Fruit fly (Drosophila melanogaster) whole organism, embryonic: Measurements from ENCODE around the gene CG7550.
A peak's percentile ranks its signal among the peaks of the same experiment; 100 is the strongest.

ENCODE experiments used
- Antp ChIP-seq: fragments of 200-800 bp; sonication (Bioruptor generic); optimal IDR thresholded peaks from 3 replicates; lab custom pipeline; 2016; ENCODE audit warnings: missing biosample characterization, missing genetic modification characterization
- Atf6 ChIP-seq: fragments of 200-800 bp; sonication (Bioruptor generic); IDR thresholded peaks from 2 replicates; pipeline ENCODE4 v1.3.6; 2022; ENCODE audit warnings: missing biosample characterization, missing genetic modification characterization
- CG10147 ChIP-seq: fragments of 200-800 bp; sonication (Bioruptor generic); optimal IDR thresholded peaks from 2 replicates; lab custom pipeline; 2019; ENCODE audit warnings: missing biosample characterization, mild to moderate bottlenecking, missing genetic modification characterization, moderate library complexity
- CG10321 ChIP-seq: fragments of 200-800 bp; sonication (Bioruptor generic); IDR thresholded peaks from 2 replicates; pipeline ENCODE4 v1.3.6; 2022; ENCODE audit warnings: missing biosample characterization, missing genetic modification characterization
- CG10543 ChIP-seq: fragments of 200-800 bp; sonication (Bioruptor generic); optimal IDR thresholded peaks from 3 replicates; lab custom pipeline; 2017; ENCODE audit warnings: missing biosample characterization, mild to moderate bottlenecking, missing genetic modification characterization, moderate library complexity
- CG11398 ChIP-seq: fragments of 200-800 bp; sonication (Bioruptor generic); optimal IDR thresholded peaks from 2 replicates; lab custom pipeline; 2016; ENCODE audit warnings: missing biosample characterization, missing genetic modification characterization
- CG12391 ChIP-seq: fragments of 200-800 bp; sonication (Bioruptor generic); optimal IDR thresholded peaks from 3 replicates; lab custom pipeline; 2018; ENCODE audit warnings: missing biosample characterization, mild to moderate bottlenecking, missing genetic modification characterization, moderate library complexity
- CG13624 ChIP-seq: fragments of 200-800 bp; sonication (Bioruptor generic); optimal IDR thresholded peaks from 2 replicates; lab custom pipeline; 2016; ENCODE audit warnings: missing biosample characterization, missing genetic modification characterization
- CG14710 ChIP-seq: fragments of 200-800 bp; sonication (Bioruptor generic); optimal IDR thresholded peaks from 3 replicates; lab custom pipeline; 2019; ENCODE audit warnings: missing biosample characterization, mild to moderate bottlenecking, missing genetic modification characterization, moderate library complexity
- CG16863 ChIP-seq: fragments of 200-800 bp; sonication (Bioruptor generic); optimal IDR thresholded peaks from 3 replicates; lab custom pipeline; 2016; ENCODE audit warnings: missing biosample characterization, missing genetic modification characterization
- CG18599 ChIP-seq: fragments of 200-800 bp; sonication (Bioruptor generic); optimal IDR thresholded peaks from 3 replicates; lab custom pipeline; 2017; ENCODE audit warnings: missing biosample characterization, missing genetic modification characterization, mild to moderate bottlenecking, moderate library complexity, missing genetic modification reagents
- CG30431 ChIP-seq: fragments of 200-800 bp; sonication (Bioruptor generic); optimal IDR thresholded peaks from 2 replicates; lab custom pipeline; 2017; ENCODE audit warnings: missing biosample characterization, missing genetic modification characterization
- CG31365 ChIP-seq: fragments of 200-800 bp; sonication (Bioruptor generic); optimal IDR thresholded peaks from 2 replicates; lab custom pipeline; 2018; ENCODE audit warnings: missing biosample characterization, mild to moderate bottlenecking, missing genetic modification characterization
- CG3163 ChIP-seq: fragments of 200-800 bp; sonication (Bioruptor generic); optimal IDR thresholded peaks from 3 replicates; lab custom pipeline; 2016; ENCODE audit warnings: missing biosample characterization, missing genetic modification characterization
- CG3407 ChIP-seq: fragments of 200-800 bp; sonication (Bioruptor generic); optimal IDR thresholded peaks from 2 replicates; lab custom pipeline; 2018; ENCODE audit warnings: missing biosample characterization, mild to moderate bottlenecking, missing genetic modification characterization
- CG4328 ChIP-seq: fragments of 200-800 bp; sonication (Bioruptor generic); optimal IDR thresholded peaks from 3 replicates; lab custom pipeline; 2017; ENCODE audit warnings: missing biosample characterization, missing genetic modification reagents, missing genetic modification characterization
- CG4617 ChIP-seq: fragments of 200-800 bp; sonication (Bioruptor generic); optimal IDR thresholded peaks from 3 replicates; lab custom pipeline; 2016; ENCODE audit warnings: missing biosample characterization, missing genetic modification characterization, borderline replicate concordance
- CG5953 ChIP-seq: fragments of 200-800 bp; sonication (Bioruptor generic); IDR thresholded peaks from 2 replicates; pipeline ENCODE4 v1.3.6; 2022; ENCODE audit warnings: missing biosample characterization, missing genetic modification characterization
- CG8924 ChIP-seq: fragments of 200-800 bp; optimal IDR thresholded peaks from 3 replicates; lab custom pipeline; 2019; ENCODE audit warnings: missing biosample characterization, mild to moderate bottlenecking, missing genetic modification characterization, moderate library complexity
- CTCF ChIP-seq: fragments of 200-800 bp; sonication (Bioruptor generic); optimal IDR thresholded peaks from 2 replicates; lab custom pipeline; 2017; ENCODE audit warnings: missing biosample characterization, mild to moderate bottlenecking, missing genetic modification characterization, moderate library complexity
- CoRest ChIP-seq: fragments of 200-800 bp; sonication (Bioruptor generic); optimal IDR thresholded peaks from 3 replicates; lab custom pipeline; 2018; ENCODE audit warnings: missing biosample characterization, mild to moderate bottlenecking, missing genetic modification characterization, moderate library complexity
- Deaf1 ChIP-seq: fragments of 200-800 bp; optimal IDR thresholded peaks from 3 replicates; lab custom pipeline; 2019; ENCODE audit warnings: missing biosample characterization, mild to moderate bottlenecking, missing genetic modification characterization, moderate library complexity
- Nf-YA ChIP-seq: fragments of 200-800 bp; sonication (Bioruptor generic); IDR thresholded peaks from 2 replicates; pipeline ENCODE4 v1.3.6; 2022; ENCODE audit warnings: missing biosample characterization, missing genetic modification characterization
- Opbp ChIP-seq: fragments of 200-800 bp; sonication (Bioruptor generic); IDR thresholded peaks from 3 replicates; pipeline ENCODE4 v1.3.6; 2022; ENCODE audit warnings: missing biosample characterization, missing genetic modification characterization; ENCODE audit not compliant: partially characterized antibody
- Sry-β ChIP-seq: fragments of 200-800 bp; sonication (Bioruptor generic); optimal IDR thresholded peaks from 2 replicates; lab custom pipeline; 2018; ENCODE audit warnings: missing biosample characterization, mild to moderate bottlenecking, missing genetic modification characterization, moderate library complexity
- ac ChIP-seq: fragments of 200-800 bp; sonication (Bioruptor generic); optimal IDR thresholded peaks from 3 replicates; lab custom pipeline; 2017; ENCODE audit warnings: missing biosample characterization, mild to moderate bottlenecking, missing genetic modification characterization
- bbx ChIP-seq: fragments of 200-800 bp; sonication (Bioruptor generic); IDR thresholded peaks from 2 replicates; pipeline ENCODE4 v1.3.6; 2022; ENCODE audit warnings: missing biosample characterization, missing genetic modification characterization; ENCODE audit not compliant: partially characterized antibody
- bsh ChIP-seq, 2 experiments: fragments of 200-800 bp; sonication (Bioruptor generic); optimal IDR thresholded peaks; 2 replicates each; lab custom pipeline; 2017 to 2018; ENCODE audit warnings: mild to moderate bottlenecking in 2 of 2, missing biosample characterization in 2 of 2, missing genetic modification characterization in 2 of 2, moderate library complexity in 1 of 2
- chif ChIP-seq, 2 experiments: fragments of 200-800 bp; sonication (Bioruptor generic); optimal IDR thresholded peaks; 3 replicates each; lab custom pipeline; 2016; ENCODE audit warnings: missing biosample characterization in 2 of 2, missing genetic modification characterization in 2 of 2
- cwo ChIP-seq: fragments of 200-800 bp; sonication (Bioruptor generic); optimal IDR thresholded peaks from 3 replicates; lab custom pipeline; 2017; ENCODE audit warnings: missing biosample characterization, missing genetic modification characterization, mild to moderate bottlenecking, moderate library complexity, missing genetic modification reagents
- dmrt99B ChIP-seq: fragments of 200-800 bp; sonication (Bioruptor generic); optimal IDR thresholded peaks from 2 replicates; lab custom pipeline; 2018; ENCODE audit warnings: missing biosample characterization, mild to moderate bottlenecking, missing genetic modification characterization, moderate library complexity
- dpn ChIP-seq, 2 experiments: fragments of 200-800 bp; sonication (Bioruptor generic); optimal IDR thresholded peaks; 3 replicates each; lab custom pipeline; 2016; ENCODE audit warnings: missing biosample characterization in 2 of 2, missing genetic modification characterization in 2 of 2
- emc ChIP-seq: fragments of 200-800 bp; sonication (Bioruptor generic); optimal IDR thresholded peaks from 2 replicates; lab custom pipeline; 2016; ENCODE audit warnings: missing biosample characterization, missing genetic modification characterization
- fd96Cb ChIP-seq: fragments of 200-800 bp; sonication (Bioruptor generic); optimal IDR thresholded peaks from 2 replicates; lab custom pipeline; 2018; ENCODE audit warnings: missing biosample characterization, mild to moderate bottlenecking, missing genetic modification characterization, moderate library complexity
- luna ChIP-seq: fragments of 200-800 bp; sonication (Bioruptor generic); optimal IDR thresholded peaks from 2 replicates; lab custom pipeline; 2016; ENCODE audit warnings: missing biosample characterization, missing genetic modification characterization
- nerfin-1 ChIP-seq: fragments of 200-800 bp; sonication (Bioruptor generic); optimal IDR thresholded peaks from 3 replicates; lab custom pipeline; 2019; ENCODE audit warnings: missing biosample characterization, mild to moderate bottlenecking, missing genetic modification characterization, moderate library complexity
- nerfin-2 ChIP-seq: fragments of 200-800 bp; sonication (Bioruptor generic); IDR thresholded peaks from 2 replicates; pipeline ENCODE4 v1.3.6; 2022; ENCODE audit warnings: missing biosample characterization, missing genetic modification characterization; ENCODE audit not compliant: partially characterized antibody
- nmo ChIP-seq: fragments of 200-800 bp; sonication (Bioruptor generic); optimal IDR thresholded peaks from 2 replicates; lab custom pipeline; 2018; ENCODE audit warnings: missing biosample characterization, mild to moderate bottlenecking, missing genetic modification characterization, moderate library complexity
- pho ChIP-seq: fragments of 200-800 bp; sonication (Bioruptor generic); optimal IDR thresholded peaks from 2 replicates; lab custom pipeline; 2016; ENCODE audit warnings: missing biosample characterization, missing genetic modification characterization
- pnt ChIP-seq: fragments of 200-800 bp; sonication (Bioruptor generic); optimal IDR thresholded peaks from 3 replicates; lab custom pipeline; 2016; ENCODE audit warnings: missing biosample characterization, missing genetic modification characterization
- prd ChIP-seq, 3 experiments: fragments of >200 bp in 2 of 3; fragments of 200-800 bp in 1 of 3; sonication (Bioruptor generic) in 1 of 3; optimal IDR thresholded peaks in 2 of 3; IDR thresholded peaks in 1 of 3; 2 replicates in 2 of 3; 3 replicates in 1 of 3; pipeline versions ENCODE4 v1.3.6 to Lab custom; 2017 to 2022; ENCODE audit warnings: missing biosample characterization in 1 of 3, missing genetic modification characterization in 1 of 3
- scrt ChIP-seq: fragments of 200-800 bp; sonication (Bioruptor generic); optimal IDR thresholded peaks from 2 replicates; lab custom pipeline; 2018; ENCODE audit warnings: missing biosample characterization, mild to moderate bottlenecking, missing genetic modification characterization, moderate library complexity
- sd ChIP-seq: fragments of 200-800 bp; sonication (Bioruptor generic); optimal IDR thresholded peaks from 3 replicates; lab custom pipeline; 2018; ENCODE audit warnings: missing biosample characterization, mild to moderate bottlenecking, missing genetic modification characterization, moderate library complexity
- slou ChIP-seq: fragments of 200-800 bp; sonication (Bioruptor generic); optimal IDR thresholded peaks from 3 replicates; lab custom pipeline; 2016; ENCODE audit warnings: missing biosample characterization, missing genetic modification characterization
- tgo ChIP-seq: fragments of 200-800 bp; sonication (Bioruptor generic); IDR thresholded peaks from 3 replicates; pipeline ENCODE4 v1.3.6; 2022; ENCODE audit warnings: missing biosample characterization, missing genetic modification characterization
- trh ChIP-seq: fragments of 200-800 bp; sonication (Bioruptor generic); optimal IDR thresholded peaks from 2 replicates; lab custom pipeline; 2016; ENCODE audit warnings: missing biosample characterization, missing genetic modification characterization
- ttk ChIP-seq: fragments of 200-800 bp; sonication (Bioruptor generic); IDR thresholded peaks from 2 replicates; pipeline ENCODE4 v2.1.2; 2022; ENCODE audit warnings: missing biosample characterization, missing genetic modification characterization
- wor ChIP-seq: fragments of 200-800 bp; sonication (Bioruptor generic); IDR thresholded peaks from 2 replicates; pipeline ENCODE4 v1.3.6; 2022; ENCODE audit warnings: missing biosample characterization, missing genetic modification characterization

Gene CG7550

dm6 chr3L:8115864-8116528 is 8.3 kb downstream of the CG7550 start, which contains the start of the genes Arp3 and msk (continued):
- TF ChIP-seq CG30431 (GFP tag; lab: Kevin White, UChicago) (peak; percentile 38), CG11398 (peak; percentile 67), wor (no peak), Deaf1 (tag; lab: Kevin White, UChicago) (peak; percentile 83), CTCF (GFP tag; lab: Kevin White, UChicago) (peak; percentile 32), CG13624 (GFP tag; lab: Kevin White, UChicago) (peak; percentile 94), bsh (GFP tag; optimal IDR thresholded peaks at IDR 0.05; lab: Kevin White, UChicago) (peak in 1 of 2 experiments; percentile 65), CG18599 (GFP tag; lab: Kevin White, UChicago) (no peak), CG12391 (tag; lab: Kevin White, UChicago) (peak; percentile 80), nmo (peak; percentile 90), ttk (GFP tag; lab: Robert Waterston, UW) (peak; percentile 45; the same call in 1 of the 2 replicates), CoRest (peak; percentile 80), Sry-β (GFP tag; lab: Kevin White, UChicago) (peak; percentile 8), Antp (GFP tag; lab: Kevin White, UChicago) (peak; percentile 95), scrt (peak; percentile 58), nerfin-1 (tag; lab: Kevin White, UChicago) (peak; percentile 80), Opbp (GFP tag; lab: Robert Waterston, UW) (no peak), prd (optimal IDR thresholded peaks at IDR 0.05; lab: Kevin White, UChicago) (no peak), prd (GFP tag; IDR thresholded peaks at IDR 0.05; lab: Robert Waterston, UW) (peak; percentile 81), Nf-YA (0 out of 2 replicates have a peak, but pooled peaks have one; percentile 31), CG10147 (peak; percentile 81), CG14710 (peak; percentile 91), sd (tag; lab: Kevin White, UChicago) (peak; percentile 71), chif (GFP tag; optimal IDR thresholded peaks at IDR 0.05; lab: Kevin White, UChicago) (peak; percentile 76 to 87), tgo (peak; percentile 68), dpn (GFP tag; optimal IDR thresholded peaks at IDR 0.05; lab: Kevin White, UChicago) (peak; percentile 85 to 92), ac (GFP tag; lab: Kevin White, UChicago) (peak; percentile 13), CG10321 (GFP tag; lab: Robert Waterston, UW) (no peak), CG3407 (no peak), CG5953 (GFP tag; lab: Robert Waterston, UW) (no peak), slou (GFP tag; lab: Kevin White, UChicago) (peak; percentile 66), nerfin-2 (GFP tag; lab: Robert Waterston, UW) (no peak), bbx (GFP tag; lab: Robert Waterston, UW) (no peak), luna (peak; percentile 78), CG4328 (GFP tag; lab: Kevin White, UChicago) (peak; percentile 83), pnt (GFP tag; lab: Kevin White, UChicago) (peak; percentile 84), cwo (GFP tag; lab: Kevin White, UChicago) (peak; percentile 61), emc (GFP tag; lab: Kevin White, UChicago) (peak; percentile 83), CG31365 (tag; lab: Kevin White, UChicago) (peak; percentile 16), CG16863 (peak; percentile 85), dmrt99B (tag; lab: Kevin White, UChicago) (no peak), pho (peak; percentile 92), CG8924 (tag; lab: Kevin White, UChicago) (no peak), CG3163 (peak; percentile 79), Atf6 (GFP tag; lab: Robert Waterston, UW) (peak; percentile 67), CG10543 (GFP tag; lab: Kevin White, UChicago) (peak; percentile 88), fd96Cb (tag; lab: Kevin White, UChicago) (peak; percentile 65), CG4617 (GFP tag; lab: Kevin White, UChicago) (peak; percentile 91), trh (GFP tag; lab: Kevin White, UChicago) (peak; percentile 66)
